Worm (Caenorhabditis elegans): Measurements from ENCODE around the gene srt-33.
A peak's percentile ranks its signal among the peaks of the same experiment; 100 is the strongest.

The srt-33 gene

DNA sequence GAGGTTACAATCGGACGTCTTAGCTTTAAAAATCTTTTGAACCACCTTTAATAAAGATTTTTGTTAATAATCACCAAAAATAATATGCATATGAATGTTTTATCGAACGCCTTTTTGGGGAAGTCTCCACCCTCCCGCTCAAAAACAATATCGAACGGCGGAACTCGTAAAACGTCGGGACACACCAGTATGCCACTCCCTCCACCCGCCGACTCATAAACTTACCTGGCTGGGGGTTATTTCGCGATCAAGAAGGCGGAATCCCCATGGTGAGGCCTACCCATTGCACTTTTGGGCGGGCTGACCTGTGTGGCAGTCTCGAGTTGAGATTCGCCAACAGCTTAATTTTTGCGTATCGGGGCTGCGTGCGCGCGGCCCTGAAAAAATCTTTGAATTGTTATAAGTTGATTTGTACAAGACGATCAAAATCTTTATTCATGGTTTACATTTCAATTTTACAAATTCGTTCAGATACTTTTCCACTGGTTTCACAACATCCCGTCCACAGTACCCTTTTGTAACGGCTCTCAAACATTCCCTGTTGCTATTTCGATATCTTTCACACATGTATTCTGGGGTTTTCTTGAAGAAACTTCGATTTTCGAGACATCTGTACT, 12.2 kb downstream of the srt-33 start:
- TF ChIP-seq arid-1 (GFP tag; conservative IDR thresholded peaks at IDR 0.05) (0 out of 2 replicates have a peak, but pooled peaks have one; percentile 9), nhr-237 (tag; optimal IDR thresholded peaks at IDR 0.05) (no peak), daf-16 (GFP tag; optimal IDR thresholded peaks at IDR 0.05) (no peak), daf-16 (tag; optimal IDR thresholded peaks at IDR 0.05) (no peak), snpc-1.2 (GFP tag; IDR thresholded peaks at IDR 0.05) (peak; percentile 82), Y48G9A.11 (GFP tag; IDR thresholded peaks at IDR 0.05) (peak; percentile 74; the same call in 1 of the 2 replicates), F49E8.2 (tag; optimal IDR thresholded peaks at IDR 0.05; ENCODE audit: borderline replicate concordance) (peak; percentile 28)

DNA sequence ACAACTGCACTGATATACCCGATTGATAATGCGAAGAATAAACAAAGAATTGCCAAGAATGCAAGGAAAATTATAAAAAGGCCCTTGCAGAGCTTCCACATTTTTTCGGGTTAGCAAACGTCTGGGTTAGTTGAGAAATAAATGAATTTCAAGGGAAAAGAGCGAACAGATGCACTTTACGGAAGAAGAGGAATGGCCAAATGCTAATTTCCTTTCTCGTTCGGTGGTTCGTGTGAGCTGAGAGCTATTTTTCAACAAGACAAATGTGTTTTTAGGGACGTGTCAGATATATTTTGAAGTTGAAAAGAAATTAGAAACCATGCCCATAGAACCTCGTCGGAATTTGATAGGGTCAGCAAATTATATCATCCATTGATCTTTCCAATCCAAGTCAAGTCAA, 18.8 kb downstream of the srt-33 start, which contains the start of gene F40G12.2:
Gene F40G12.2 (minus strand): TSS at position 101 of the 400 bp plus-strand sequence.
- TF ChIP-seq skn-1 (tag; optimal IDR thresholded peaks at IDR 0.05) (no peak), ceh-62 (tag; optimal IDR thresholded peaks at IDR 0.05) (no peak), ceh-20 (GFP tag; IDR thresholded peaks at IDR 0.05) (no peak), daf-12 (tag; optimal IDR thresholded peaks at IDR 0.05) (no peak), dpl-1 (GFP tag; optimal IDR thresholded peaks at IDR 0.05) (no peak), dve-1 (tag; optimal IDR thresholded peaks at IDR 0.05; ENCODE audit: insufficient read depth) (no peak)

DNA sequence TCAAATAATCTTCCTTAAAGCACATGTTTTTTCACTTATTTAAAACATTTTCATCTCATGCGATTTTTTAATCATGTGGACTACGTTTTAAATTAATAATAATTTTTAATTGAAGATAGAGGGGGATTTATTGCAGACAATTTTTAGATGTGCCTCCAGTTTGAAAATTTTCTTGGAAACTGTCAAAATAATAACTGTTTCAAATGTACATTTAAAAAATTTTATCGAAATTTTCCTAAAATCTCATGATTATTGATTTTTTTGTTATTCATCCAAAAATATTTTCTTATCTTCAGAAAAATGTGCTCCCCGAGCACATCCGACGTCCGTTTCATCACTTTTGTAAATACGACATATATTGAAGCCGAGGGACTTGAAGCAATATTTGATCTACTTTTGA, 22.9 kb downstream of the srt-33 start, which contains the start of gene sre-8:
Gene sre-8 (plus strand): TSS at position 301 of the 400 bp plus-strand sequence.
- TF ChIP-seq sdz-12 (GFP tag; optimal IDR thresholded peaks at IDR 0.05): no peak
- TF ChIP-seq nhr-28 (tag; optimal IDR thresholded peaks at IDR 0.05): no peak
- no peak for TF ChIP-seq lin-1 (GFP tag; IDR thresholded peaks at IDR 0.05)
- no peak for TF ChIP-seq D1046.2 (GFP tag; IDR thresholded peaks at IDR 0.05)
- TF ChIP-seq aly-2 (tag; optimal IDR thresholded peaks at IDR 0.05): no peak

DNA sequence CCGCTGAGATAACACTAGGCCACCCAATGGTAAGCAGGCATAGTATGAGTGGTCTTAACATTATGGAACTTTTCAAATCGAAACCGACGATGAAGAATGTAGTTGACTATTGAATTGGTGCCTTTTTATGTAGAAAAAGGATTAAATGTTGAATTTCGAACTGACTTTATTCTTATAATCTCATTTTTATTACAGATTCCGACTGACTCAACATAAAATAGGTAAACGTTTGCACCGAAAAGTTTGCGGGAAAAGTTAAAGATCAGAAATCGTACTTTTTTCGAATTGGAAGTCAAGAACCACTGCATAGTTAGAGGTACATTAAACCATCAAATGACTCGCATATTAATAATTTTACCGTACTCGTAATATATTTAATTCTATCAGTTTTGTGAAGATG, 25.5 kb downstream of the srt-33 start, which contains the start of gene K02E11.7:
Gene K02E11.7 (minus strand): TSS at position 101 of the 400 bp plus-strand sequence.
- TF ChIP-seq mdl-1 (tag; optimal IDR thresholded peaks at IDR 0.05) (no peak), mxl-2 (GFP tag; conservative IDR thresholded peaks at IDR 0.05) (no peak), nhr-11 (tag; optimal IDR thresholded peaks at IDR 0.05) (no peak), nhr-28 (tag; optimal IDR thresholded peaks at IDR 0.05) (no peak), nhr-6 (tag; optimal IDR thresholded peaks at IDR 0.05) (no peak), spr-1 (tag; optimal IDR thresholded peaks at IDR 0.05) (no peak), dpl-1 (GFP tag; optimal IDR thresholded peaks at IDR 0.05) (no peak), ceh-32 (tag; optimal IDR thresholded peaks at IDR 0.05; ENCODE audit: poor library complexity) (no peak), daf-12 (tag; optimal IDR thresholded peaks at IDR 0.05) (no peak), nhr-42 (GFP tag; IDR thresholded peaks at IDR 0.05) (no peak)

DNA sequence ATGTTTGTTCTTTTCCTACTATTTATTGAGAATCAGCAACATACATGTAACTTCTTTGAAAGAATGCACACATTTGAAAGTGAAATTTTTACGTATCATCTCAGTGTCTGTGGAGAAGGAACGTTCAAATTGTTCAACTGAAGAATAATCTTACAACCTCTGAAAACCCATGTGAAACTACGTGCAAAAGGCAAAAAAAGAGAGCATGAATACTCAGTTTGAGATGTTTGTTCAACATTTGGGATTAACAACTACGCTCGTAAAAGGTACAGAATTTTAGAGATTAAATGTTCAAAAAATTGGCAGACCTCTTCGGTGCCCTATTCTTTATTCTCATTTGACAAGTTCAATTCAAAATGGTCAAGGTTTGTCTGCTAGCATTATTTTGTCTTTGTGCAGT, 27.7 kb downstream of the srt-33 start, which contains the start of gene K02E11.5:
Gene K02E11.5 (plus strand): TSS at position 301 of the 400 bp plus-strand sequence.
- TF ChIP-seq ztf-11 (tag; optimal IDR thresholded peaks at IDR 0.05) (no peak), ama-1 (optimal IDR thresholded peaks at IDR 0.05) (no peak), lin-29 (GFP tag; IDR thresholded peaks at IDR 0.05) (no peak), nhr-25 (tag; optimal IDR thresholded peaks at IDR 0.05; ENCODE audit: borderline replicate concordance, insufficient read depth) (no peak), nhr-28 (tag; optimal IDR thresholded peaks at IDR 0.05) (no peak), R02D3.7 (tag; optimal IDR thresholded peaks at IDR 0.05) (no peak), mxl-2 (GFP tag; conservative IDR thresholded peaks at IDR 0.05) (no peak), nhr-77 (tag; optimal IDR thresholded peaks at IDR 0.05) (no peak), nhr-42 (GFP tag; IDR thresholded peaks at IDR 0.05) (no peak), nhr-6 (tag; optimal IDR thresholded peaks at IDR 0.05) (no peak), lin-13 (GFP tag; optimal IDR thresholded peaks at IDR 0.05) (no peak)
